Fruit fly (Drosophila melanogaster): Measurements from ENCODE around the gene CG42395.

- no peak for TF ChIP-seq OdsH (GFP tag; optimal IDR thresholded peaks at IDR 0.05)
- TF ChIP-seq Hr4 (GFP tag; optimal IDR thresholded peaks at IDR 0.05), result no peak
- no peak for TF ChIP-seq CG15336 (GFP tag; IDR thresholded peaks at IDR 0.05)
- no peak for TF ChIP-seq Smox (GFP tag; optimal IDR thresholded peaks at IDR 0.05)
- no peak for TF ChIP-seq Hr38 (GFP tag; optimal IDR thresholded peaks at IDR 0.05)
- no peak for TF ChIP-seq Gug (GFP tag; IDR thresholded peaks at IDR 0.05)
- TF ChIP-seq svp (GFP tag), result peak; percentile 91
- no peak for TF ChIP-seq CG10631 (GFP tag; optimal IDR thresholded peaks at IDR 0.05)
- TF ChIP-seq CG8119 (GFP tag; IDR thresholded peaks at IDR 0.05), result no peak
Measured at dm6 chrX:9576504-9577337, 674 bp upstream of the CG42395 start.
